Fruit fly (Drosophila melanogaster): ENCODE results near the gene ND-15.

ND-15 gene

DNA sequence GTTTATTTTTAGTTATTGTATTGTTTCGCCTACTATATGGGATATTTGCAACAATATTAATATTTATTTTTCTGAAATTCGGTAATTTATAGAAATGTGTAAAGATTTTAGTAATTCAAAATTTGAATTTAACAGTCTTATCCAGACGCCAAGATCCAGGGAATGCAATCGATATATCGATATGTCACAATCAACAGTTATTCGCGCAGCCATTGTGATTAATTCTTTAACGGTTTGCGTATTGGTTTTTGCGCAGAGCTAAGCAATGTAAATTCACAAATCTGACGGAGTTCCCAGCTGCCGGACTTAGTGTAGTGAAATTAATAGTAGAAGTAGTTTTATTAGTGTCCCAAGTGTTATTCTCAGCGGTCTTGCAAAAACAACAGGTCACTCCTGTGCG lies at the start of gene ND-15:
TSS of gene ND-15 (plus strand) at position 298 of the 400 bp plus-strand sequence.
- TF ChIP-seq CG2129 (GFP tag; IDR thresholded peaks at IDR 0.05; ENCODE audit: partially characterized antibody) (peak; percentile 45; the same call in 1 of the 2 replicates), CG7963 (GFP tag; IDR thresholded peaks at IDR 0.05; ENCODE audit: partially characterized antibody) (peak; percentile 43; the same call in 1 of the 3 replicates), unc-4 (GFP tag; IDR thresholded peaks at IDR 0.05; ENCODE audit: partially characterized antibody) (peak; percentile 80), Dref (GFP tag; IDR thresholded peaks at IDR 0.05) (peak; percentile 86), CG42726 (GFP tag; IDR thresholded peaks at IDR 0.05; ENCODE audit: partially characterized antibody) (peak; percentile 76; the same call in 1 of the 2 replicates), CG14860 (GFP tag; IDR thresholded peaks at IDR 0.05; ENCODE audit: partially characterized antibody) (peak; percentile 55), tna (GFP tag; IDR thresholded peaks at IDR 0.05; ENCODE audit: partially characterized antibody) (peak; percentile 70), slp2 (GFP tag; optimal IDR thresholded peaks at IDR 0.05) (no peak), Sry-δ (GFP tag; optimal IDR thresholded peaks at IDR 0.05) (peak; percentile 79), Ssrp (tag; optimal IDR thresholded peaks at IDR 0.05) (no peak), CG17912 (GFP tag; optimal IDR thresholded peaks at IDR 0.05) (no peak), ewg (GFP tag; optimal IDR thresholded peaks at IDR 0.05) (peak; percentile 65), chinmo (GFP tag; IDR thresholded peaks at IDR 0.05; ENCODE audit: partially characterized antibody) (peak; percentile 84; the same call in 2 of the 4 replicates), pzg (GFP tag; optimal IDR thresholded peaks at IDR 0.05) (peak; percentile 72), CG8290 (GFP tag; optimal IDR thresholded peaks at IDR 0.05) (no peak), CG8290 (tag; optimal IDR thresholded peaks at IDR 0.05) (peak in 1 of 2 experiments; percentile 20), CG3995 (GFP tag; optimal IDR thresholded peaks at IDR 0.05) (peak; percentile 91), Med (GFP tag) (peak; percentile 74), Dll (GFP tag; IDR thresholded peaks at IDR 0.05; ENCODE audit: partially characterized antibody) (peak; percentile 79), Opbp (GFP tag; IDR thresholded peaks at IDR 0.05; ENCODE audit: partially characterized antibody) (peak; percentile 83), Dp (GFP tag; optimal IDR thresholded peaks at IDR 0.05) (peak; percentile 60), tin (GFP tag; optimal IDR thresholded peaks at IDR 0.05) (no peak), CG2712 (tag; optimal IDR thresholded peaks at IDR 0.05) (peak; percentile 30), CG13287 (GFP tag; IDR thresholded peaks at IDR 0.05; ENCODE audit: partially characterized antibody) (peak; percentile 84), hbn (GFP tag; IDR thresholded peaks at IDR 0.05; ENCODE audit: partially characterized antibody) (peak; percentile 58), bbx (GFP tag; IDR thresholded peaks at IDR 0.05; ENCODE audit: partially characterized antibody) (peak; percentile 83), CG10654 (GFP tag; optimal IDR thresholded peaks at IDR 0.05) (no peak), Bgb (GFP tag; IDR thresholded peaks at IDR 0.05; ENCODE audit: partially characterized antibody) (peak; percentile 90), ato (GFP tag; IDR thresholded peaks at IDR 0.05; ENCODE audit: partially characterized antibody) (0 out of 2 replicates have a peak, but pooled peaks have one; percentile 17), amos (GFP tag; IDR thresholded peaks at IDR 0.05; ENCODE audit: partially characterized antibody) (peak; percentile 89; the same call in 1 of the 2 replicates), HmgZ (tag; optimal IDR thresholded peaks at IDR 0.05) (peak; percentile 44), B-H2 (GFP tag; optimal IDR thresholded peaks at IDR 0.05) (no peak), gfzf (GFP tag; optimal IDR thresholded peaks at IDR 0.05) (peak; percentile 32), CG7928 (GFP tag; optimal IDR thresholded peaks at IDR 0.05) (peak; percentile 19), trem (tag; optimal IDR thresholded peaks at IDR 0.05) (peak; percentile 29), sna (GFP tag; IDR thresholded peaks at IDR 0.05; ENCODE audit: partially characterized antibody) (peak; percentile 67; the same call in 1 of the 2 replicates), mld (GFP tag; IDR thresholded peaks at IDR 0.05; ENCODE audit: partially characterized antibody) (peak; percentile 69; the same call in 2 of the 3 replicates), her (GFP tag; optimal IDR thresholded peaks at IDR 0.05) (no peak), phol (tag; optimal IDR thresholded peaks at IDR 0.05) (peak; percentile 92), Ets97D (GFP tag; optimal IDR thresholded peaks at IDR 0.05) (peak; percentile 20), stwl (tag; optimal IDR thresholded peaks at IDR 0.05) (peak; percentile 44), CG9727 (GFP tag; optimal IDR thresholded peaks at IDR 0.05) (no peak), rib (GFP tag; IDR thresholded peaks at IDR 0.05) (no peak), CG10267 (tag; optimal IDR thresholded peaks at IDR 0.05) (no peak), hb (GFP tag; IDR thresholded peaks at IDR 0.05; ENCODE audit: partially characterized antibody) (peak; percentile 63; the same call in 2 of the 3 replicates), Scr (GFP tag; IDR thresholded peaks at IDR 0.05; ENCODE audit: partially characterized antibody) (peak; percentile 80), CTCF (GFP tag; optimal IDR thresholded peaks at IDR 0.05) (peak; percentile 43), CG8089 (GFP tag; optimal IDR thresholded peaks at IDR 0.05) (no peak)
